Worm (Caenorhabditis elegans) whole organism, L4/young adult: ENCODE results near the gene Y67D8C.2.

Experiments used
- W03F9.2 ChIP-seq: fragments of 150-350 bp; optimal IDR thresholded peaks from 2 replicates; lab custom pipeline; 2014; ENCODE audit warnings: missing biosample characterization, missing genetic modification characterization
- dao-5 ChIP-seq: sonication (generic microtip); optimal IDR thresholded peaks from 2 replicates; lab custom pipeline; 2016; ENCODE audit warnings: missing genotype, missing genetic modification characterization, moderate library complexity, missing compliant biosample characterization
- him-1 ChIP-seq: sonication (generic microtip); optimal IDR thresholded peaks from 2 replicates; lab custom pipeline; 2016; ENCODE audit warnings: missing genotype, missing genetic modification reagents, missing genetic modification characterization, missing compliant biosample characterization

Y67D8C.2 gene

DNA sequence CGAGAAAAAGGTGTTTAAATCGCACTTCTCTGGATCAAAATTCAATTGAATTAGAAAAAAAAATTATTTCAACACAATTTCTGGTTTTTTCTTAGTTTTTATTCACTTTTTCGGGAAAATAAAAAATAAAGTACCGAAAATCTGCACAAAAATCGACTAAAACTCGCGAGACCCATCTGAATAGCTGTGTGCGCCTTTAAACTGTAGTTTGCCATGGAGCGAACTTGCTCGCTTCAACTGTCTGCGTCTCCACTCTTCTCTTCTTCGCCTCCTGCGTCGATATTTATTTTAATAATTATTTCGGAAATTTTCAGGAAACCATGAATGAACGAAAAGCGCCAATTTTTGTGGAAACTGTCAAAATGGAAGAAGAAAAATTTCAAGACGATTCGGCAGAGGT is 16.2 kb upstream of the Y67D8C.2 start:
- TF ChIP-seq dao-5, result no peak

DNA sequence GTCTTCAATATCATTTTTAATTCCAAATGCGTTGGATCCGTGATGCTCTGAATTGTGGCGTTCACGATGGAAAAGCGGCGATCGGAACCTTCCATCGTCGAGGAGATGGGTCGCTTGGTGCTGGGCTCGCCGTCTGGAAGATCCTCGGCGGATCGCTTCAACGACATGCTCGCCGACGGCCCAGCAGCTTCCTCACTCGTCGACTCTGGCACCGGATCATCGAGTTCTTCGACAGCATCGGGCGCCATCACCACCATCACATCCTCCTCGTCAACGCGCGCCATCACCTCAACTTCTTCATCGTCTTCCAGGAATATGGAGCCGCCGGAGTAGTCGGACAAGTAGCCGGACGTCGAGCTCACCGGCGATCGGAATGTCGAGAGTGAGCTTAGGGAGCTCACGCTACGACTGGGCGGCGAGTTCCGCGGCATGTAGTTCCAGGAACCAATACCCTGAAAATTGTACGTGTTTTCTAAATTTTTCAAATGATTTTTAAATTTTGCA is 9.1 kb upstream of the Y67D8C.2 start, which contains the start of gene Y67D8C.6:
Gene Y67D8C.6 (minus strand): TSS at position 454 of the 504 bp plus-strand sequence.
- TF ChIP-seq dao-5 (no peak), W03F9.2 (no peak), him-1 (no peak)

DNA sequence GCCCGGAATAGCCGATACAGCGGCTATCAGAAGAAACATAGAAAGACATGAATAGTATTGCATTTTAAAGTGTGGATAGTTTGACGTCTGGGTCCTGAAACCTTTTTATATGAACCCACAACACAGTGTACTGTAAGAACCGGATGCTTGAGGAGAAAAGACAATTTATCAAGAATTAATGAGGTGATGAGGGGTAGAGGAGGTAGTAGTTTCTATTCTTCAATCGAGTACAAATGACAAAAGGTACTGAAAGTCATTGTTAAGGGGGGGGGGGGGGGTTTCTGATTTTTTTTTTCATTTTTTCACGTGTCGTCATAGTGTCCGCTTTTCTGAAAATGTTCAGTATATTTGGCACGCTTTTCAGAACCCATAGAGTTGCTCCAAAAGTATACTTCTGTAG is 5.3 kb upstream of the Y67D8C.2 start, which contains the start of gene Y67D8C.7:
Gene Y67D8C.7 (minus strand): TSS at position 101 of the 400 bp plus-strand sequence.
- no peak for TF ChIP-seq him-1
- TF ChIP-seq W03F9.2, result no peak
- TF ChIP-seq dao-5, result no peak

DNA sequence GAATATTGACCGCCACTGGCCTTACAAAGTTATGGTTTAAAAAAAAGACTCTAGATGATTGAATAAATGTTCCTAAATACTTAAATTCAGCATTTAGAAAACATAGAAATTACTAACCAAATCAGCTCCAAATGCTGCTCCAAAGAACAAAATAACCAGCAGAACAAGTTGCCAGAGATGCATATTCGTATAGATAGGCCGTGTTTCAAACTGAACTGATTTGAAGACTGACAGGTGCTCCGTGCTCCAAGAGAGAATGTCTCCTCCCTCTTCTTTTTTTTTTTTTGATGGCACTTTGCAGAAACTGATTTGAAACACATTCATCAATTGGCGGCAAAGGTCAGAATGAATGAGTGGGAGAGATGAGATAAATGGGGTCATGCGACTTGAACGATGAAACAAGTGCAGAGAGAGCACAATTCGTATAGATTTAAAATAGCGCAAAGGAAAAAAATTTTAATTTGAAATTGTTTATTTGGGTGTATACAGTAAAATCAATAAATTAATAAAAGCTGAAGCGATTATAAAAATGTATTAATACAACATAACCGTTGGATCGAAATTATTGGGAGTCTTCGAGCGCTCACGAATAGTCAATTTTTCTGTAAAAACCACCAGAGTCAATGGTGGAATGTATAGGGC is 2.4 kb upstream of the Y67D8C.2 start, which contains the start of gene cpg-9:
Gene cpg-9 (minus strand): TSS at position 592 of the 642 bp plus-strand sequence.
- TF ChIP-seq him-1 (no peak), dao-5 (no peak), W03F9.2 (no peak)

DNA sequence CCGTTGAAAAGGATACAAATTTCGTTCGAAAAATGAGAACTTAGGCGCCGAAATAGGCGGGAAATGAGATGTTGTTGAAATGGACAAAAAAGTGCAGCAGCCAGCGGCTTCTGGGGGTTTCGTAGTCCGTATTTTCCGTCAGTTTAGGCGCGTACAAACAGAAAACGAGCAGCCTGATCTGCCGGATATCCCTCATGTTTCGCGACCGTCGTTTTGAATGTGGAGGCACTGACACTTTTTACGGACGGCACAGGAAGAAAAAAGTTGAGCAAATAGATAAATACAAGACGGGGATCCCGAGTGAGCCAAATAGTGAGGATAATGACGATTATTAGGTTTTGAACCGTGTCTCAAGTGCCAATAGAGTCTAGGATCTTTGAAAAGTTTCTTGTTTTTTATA is 4.1 kb downstream of the Y67D8C.2 start, which contains the start of gene Y67D8C.22:
Gene Y67D8C.22 (minus strand): TSS at position 101 of the 400 bp plus-strand sequence.
- TF ChIP-seq dao-5 (no peak), him-1 (no peak), W03F9.2 (no peak)

DNA sequence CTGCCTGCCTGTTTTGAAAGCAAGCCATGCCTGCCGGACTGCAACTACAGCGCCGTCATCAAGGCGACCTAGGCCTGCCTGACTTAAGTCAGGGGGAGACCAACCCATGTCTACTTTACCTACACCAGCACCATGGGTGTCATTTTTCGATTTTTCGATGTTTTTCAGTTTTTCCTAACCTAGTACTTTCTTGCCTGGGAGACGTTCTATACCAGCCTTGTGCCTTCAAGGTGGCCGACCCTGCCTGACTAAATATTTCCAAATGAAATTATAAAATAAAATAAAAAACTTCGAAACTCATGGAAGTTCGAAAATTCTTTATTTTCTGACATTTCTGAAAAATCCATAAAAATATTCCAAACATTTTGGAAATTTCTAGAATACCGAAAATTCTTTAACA is 4.7 kb downstream of the Y67D8C.2 start:
- TF ChIP-seq dao-5 (no peak), W03F9.2 (no peak), him-1 (no peak)

DNA sequence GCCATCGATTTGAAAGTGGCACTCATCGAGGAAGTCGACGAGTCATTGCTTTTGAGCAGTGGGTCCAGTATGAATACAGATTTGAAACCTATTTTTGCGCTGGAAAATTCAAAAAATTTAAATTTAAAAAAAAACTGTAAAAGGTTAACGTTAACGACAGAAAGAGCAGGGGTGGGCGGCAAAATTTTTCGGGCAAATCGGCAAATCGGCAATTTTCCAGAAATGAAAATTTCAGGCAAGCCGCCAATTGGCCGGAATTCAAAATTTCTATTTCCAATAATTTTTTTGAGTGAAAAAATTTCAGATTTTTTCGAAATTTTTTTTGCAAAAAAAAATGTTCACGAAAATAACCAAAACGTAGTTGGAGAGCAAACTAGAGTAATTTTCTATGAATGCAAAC is 14.7 kb downstream of the Y67D8C.2 start, which contains the start of gene Y67D8C.9:
Gene Y67D8C.9 (minus strand): TSS at position 101 of the 400 bp plus-strand sequence.
- TF ChIP-seq W03F9.2 (no peak), him-1 (no peak), dao-5 (no peak)

DNA sequence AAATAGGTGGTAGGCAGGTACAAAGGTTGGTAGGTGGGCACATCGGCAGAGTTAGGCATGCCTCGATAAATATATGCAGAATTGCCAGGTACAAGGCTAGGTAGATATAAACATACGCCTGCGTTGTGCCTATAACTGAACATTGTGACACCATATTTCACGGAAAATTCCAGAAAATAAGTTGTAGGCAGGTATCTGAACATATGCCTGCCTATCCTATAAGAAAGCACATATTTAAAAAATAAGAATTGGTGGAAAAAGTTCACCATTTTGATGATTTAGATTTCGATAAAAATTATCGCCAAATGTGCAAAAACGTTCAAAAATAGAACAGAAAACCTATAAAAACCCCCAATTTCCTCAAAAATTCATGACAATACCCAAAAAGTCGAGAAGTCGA is 17.5 kb downstream of the Y67D8C.2 start:
- TF ChIP-seq dao-5, result no peak
- TF ChIP-seq him-1, result no peak
- TF ChIP-seq W03F9.2, result no peak

DNA sequence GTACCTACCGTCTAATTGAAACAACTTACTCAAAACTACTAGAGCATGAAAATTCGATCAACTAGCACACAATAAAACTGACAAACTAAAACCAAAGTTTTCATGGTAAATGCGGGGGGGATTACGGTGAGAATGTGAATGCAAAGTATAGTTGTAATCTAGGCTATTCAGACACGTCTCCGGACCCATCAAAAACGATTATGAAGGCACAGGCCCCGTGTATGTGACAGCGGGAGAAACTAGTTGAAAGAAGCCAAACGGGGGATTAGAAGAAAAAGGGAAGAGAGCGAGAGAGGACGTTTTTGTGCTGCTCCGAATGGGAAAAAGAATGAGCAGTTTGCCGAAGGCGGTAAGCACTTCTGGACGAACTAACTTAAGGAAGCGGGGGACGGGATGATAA is 19.0 kb downstream of the Y67D8C.2 start:
- TF ChIP-seq him-1 (no peak), dao-5 (no peak), W03F9.2 (no peak)

DNA sequence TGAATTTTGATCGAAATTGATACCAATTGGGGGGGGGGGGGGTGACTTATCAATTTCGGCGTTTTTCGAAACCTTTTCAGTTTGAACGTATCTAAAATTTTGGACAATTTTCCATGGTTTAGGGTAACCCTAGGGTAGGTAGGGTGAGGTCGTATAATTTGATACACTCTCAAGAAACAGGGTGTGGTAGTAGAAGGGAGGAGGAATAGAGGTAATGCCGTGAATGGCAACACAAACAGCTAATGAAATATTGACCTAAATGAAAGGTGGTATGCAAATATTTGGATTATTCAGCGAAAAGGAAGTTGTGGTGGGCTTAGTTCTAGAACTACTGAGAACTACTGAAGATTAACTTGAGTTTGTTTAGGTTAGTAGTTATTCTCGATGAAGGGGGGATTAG is 20.9 kb downstream of the Y67D8C.2 start:
- TF ChIP-seq him-1 (no peak), W03F9.2 (no peak), dao-5 (no peak)

DNA sequence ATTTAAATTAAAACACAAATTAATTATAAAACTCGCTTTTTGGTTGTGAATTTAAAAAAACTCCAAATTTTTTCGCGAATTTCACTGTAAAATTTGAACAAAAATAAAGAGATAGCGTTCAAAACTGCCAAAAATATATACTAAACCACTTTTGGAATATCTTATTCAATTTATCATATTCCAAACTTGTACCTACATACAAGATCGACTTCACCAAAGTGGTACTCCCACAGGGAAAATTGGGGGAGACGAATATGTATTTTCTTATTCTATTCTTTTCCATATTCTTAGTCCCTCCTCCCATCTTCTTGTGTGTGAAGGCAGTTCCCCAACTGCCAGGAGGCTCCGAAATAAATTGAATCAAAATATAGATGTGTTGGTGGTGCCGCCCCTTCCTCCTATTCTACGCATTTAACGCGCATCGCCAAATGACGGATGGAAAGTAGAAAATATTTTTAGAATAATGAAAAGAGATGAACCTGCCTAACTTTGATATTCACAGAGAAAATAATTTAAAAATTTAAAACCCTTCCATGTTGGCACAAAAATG is 24.0 kb downstream of the Y67D8C.2 start:
- TF ChIP-seq W03F9.2, result no peak
- no peak for TF ChIP-seq him-1
- no peak for TF ChIP-seq dao-5

DNA sequence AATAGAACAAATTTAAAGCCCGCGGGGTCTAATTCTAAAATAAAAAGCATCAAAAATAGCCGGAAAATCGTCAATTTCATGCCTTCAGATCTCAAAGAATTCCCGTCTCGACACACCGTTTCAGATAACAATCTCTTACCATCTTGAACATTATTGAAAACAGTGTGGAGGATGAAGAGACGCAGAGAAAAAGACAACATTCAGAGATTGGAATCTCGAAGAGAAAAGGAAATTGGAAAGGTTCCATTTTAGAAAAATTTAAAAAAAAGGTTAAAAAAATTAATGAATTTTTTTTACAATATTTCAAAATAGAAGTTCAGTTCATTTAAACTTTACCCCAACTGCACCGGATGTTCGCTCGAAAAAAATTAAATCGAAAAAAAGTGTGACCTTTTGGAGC is 24.9 kb downstream of the Y67D8C.2 start:
- TF ChIP-seq dao-5 (no peak), him-1 (no peak), W03F9.2 (no peak)

DNA sequence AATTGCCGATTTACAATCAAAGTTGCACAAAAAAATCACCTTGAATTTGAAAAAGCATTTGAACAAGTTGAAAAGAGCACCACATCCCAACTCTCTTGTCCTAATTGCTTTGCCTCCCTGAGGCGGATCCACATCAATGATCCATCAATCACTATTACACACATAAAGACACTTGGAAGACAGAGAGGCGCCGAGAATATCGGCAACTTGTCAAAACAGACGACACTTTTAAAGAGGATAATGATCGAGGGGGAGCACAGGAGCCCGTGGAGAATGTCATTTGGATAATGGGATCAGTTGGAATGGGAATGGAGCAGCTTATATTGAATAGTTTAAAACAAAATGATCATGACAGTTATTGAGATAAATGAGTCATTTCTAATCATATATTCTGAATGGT is 29.1 kb downstream of the Y67D8C.2 start:
- TF ChIP-seq him-1 (no peak), dao-5 (no peak)

DNA sequence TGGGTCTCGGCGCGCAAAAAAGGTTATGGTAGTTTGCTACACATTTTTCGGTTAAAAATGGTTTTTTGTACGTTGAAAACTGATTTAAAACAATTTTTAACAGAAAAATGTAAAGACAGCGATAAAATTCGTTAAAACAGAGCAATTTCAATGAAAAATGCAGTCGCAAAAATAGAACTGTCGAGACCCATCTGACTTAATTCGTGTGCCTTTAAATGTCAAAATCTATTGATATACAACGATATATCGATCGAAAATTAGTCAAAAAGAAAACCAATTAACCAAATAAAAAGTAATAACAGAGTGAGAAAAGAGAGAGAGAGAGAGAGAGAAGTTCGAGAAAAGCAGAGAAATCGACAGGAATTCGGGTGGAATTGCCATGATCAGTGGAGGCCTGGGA is 49.0 kb downstream of the Y67D8C.2 start:
- TF ChIP-seq W03F9.2 (no peak), dao-5 (no peak), him-1 (no peak)
